Worm (Caenorhabditis elegans): ENCODE results near the gene twk-33.

ce11 chrV:17699097-17699496 lies 15.1 kb downstream of the twk-33 start, which contains the start of gene Y26G10.4:
- no peak for TF ChIP-seq F13H6.1 (tag; optimal IDR thresholded peaks at IDR 0.05)
- no peak for TF ChIP-seq mdl-1 (tag; optimal IDR thresholded peaks at IDR 0.05)
- TF ChIP-seq snpc-4 (tag; optimal IDR thresholded peaks at IDR 0.05): no peak
- no peak for TF ChIP-seq skn-1 (tag; optimal IDR thresholded peaks at IDR 0.05)
- TF ChIP-seq dmd-4 (tag; optimal IDR thresholded peaks at IDR 0.05): no peak
- TF ChIP-seq sma-9 (GFP tag; optimal IDR thresholded peaks at IDR 0.05): no peak
- no peak for TF ChIP-seq sma-9 (tag; optimal IDR thresholded peaks at IDR 0.05)
- TF ChIP-seq ceh-82 (tag; optimal IDR thresholded peaks at IDR 0.05): no peak
- no peak for TF ChIP-seq nhr-237 (tag; optimal IDR thresholded peaks at IDR 0.05)
- TF ChIP-seq lsy-2 (tag; optimal IDR thresholded peaks at IDR 0.05): no peak
- TF ChIP-seq ztf-4 (tag; optimal IDR thresholded peaks at IDR 0.05): no peak
- no peak for TF ChIP-seq gmeb-1 (tag; optimal IDR thresholded peaks at IDR 0.05)
